Fruit fly (Drosophila melanogaster): ENCODE data around the gene mtgo.

Gene mtgo

DNA sequence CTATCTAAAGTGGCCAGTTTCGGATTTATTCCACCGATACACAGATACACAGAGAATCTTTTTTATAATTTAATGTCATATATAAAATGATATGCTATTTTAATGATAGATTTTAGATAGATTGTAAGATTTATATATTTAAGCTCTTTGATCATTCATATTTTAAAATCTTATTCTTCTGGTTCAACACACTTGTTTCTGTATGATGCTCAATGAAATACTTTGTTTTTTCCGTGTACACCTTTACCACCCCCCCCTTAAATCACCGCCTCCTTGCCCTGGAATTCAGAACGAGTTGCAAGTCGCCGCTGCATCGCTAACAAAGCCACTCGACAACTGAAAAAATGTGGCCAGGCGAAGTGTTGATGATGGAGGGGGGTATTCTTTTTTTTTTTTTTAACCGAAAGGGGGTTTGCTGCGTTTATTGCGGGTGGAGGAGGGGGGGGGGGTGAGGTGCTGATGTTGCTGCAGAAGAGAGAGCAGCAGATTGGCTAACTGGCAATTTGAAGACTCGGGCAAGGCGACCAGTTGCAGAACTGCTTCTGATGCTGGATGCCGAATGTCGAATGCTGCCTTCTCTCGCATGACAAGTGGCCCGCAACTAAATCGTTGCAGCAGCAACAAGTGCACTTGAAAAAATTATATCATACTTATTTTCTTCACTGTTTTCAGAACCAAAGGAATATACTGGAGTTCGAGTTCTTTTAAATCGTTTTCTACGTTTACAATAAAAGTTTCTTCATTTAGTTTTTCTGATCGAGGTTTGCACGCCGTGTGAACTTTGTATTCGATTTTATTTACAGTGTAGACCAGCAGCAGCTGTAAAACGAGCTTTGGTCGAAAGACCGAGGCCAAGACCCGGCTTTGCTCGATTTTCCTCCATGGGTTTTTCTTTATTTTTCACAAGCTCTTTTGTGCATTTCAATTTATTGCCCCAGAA, 53.3 kb downstream of the mtgo start (continued):
- TF ChIP-seq Myb (GFP tag; optimal IDR thresholded peaks at IDR 0.05) (peak; percentile 23), chn (GFP tag; optimal IDR thresholded peaks at IDR 0.05) (peak; percentile 23), Drgx (GFP tag; IDR thresholded peaks at IDR 0.05) (peak; percentile 96), CG12769 (tag; optimal IDR thresholded peaks at IDR 0.05) (no peak), E2f2 (GFP tag; IDR thresholded peaks at IDR 0.05) (peak; percentile 39; the same call in 1 of the 2 replicates), caup (GFP tag; optimal IDR thresholded peaks at IDR 0.05; ENCODE audit: severe bottlenecking) (no peak), Fer3 (tag; optimal IDR thresholded peaks at IDR 0.05) (no peak), abd-A (tag; optimal IDR thresholded peaks at IDR 0.05) (no peak), pan (optimal IDR thresholded peaks at IDR 0.05) (no peak), pan (GFP tag; optimal IDR thresholded peaks at IDR 0.05 in 1 of 2, IDR thresholded peaks at IDR 0.05 in 1 of 2) (peak in 1 of 2 experiments; percentile 17), lilli (GFP tag; optimal IDR thresholded peaks at IDR 0.05) (peak; percentile 10), CG14441 (GFP tag; IDR thresholded peaks at IDR 0.05) (no peak), repo (GFP tag; optimal IDR thresholded peaks at IDR 0.05) (no peak), Scr (GFP tag; IDR thresholded peaks at IDR 0.05; ENCODE audit: partially characterized antibody) (no peak), CG16779 (GFP tag; IDR thresholded peaks at IDR 0.05) (no peak), Sox100B (GFP tag; optimal IDR thresholded peaks at IDR 0.05) (peak; percentile 18), Hr39 (optimal IDR thresholded peaks at IDR 0.05) (no peak), CHES-1-like (GFP tag; optimal IDR thresholded peaks at IDR 0.05) (no peak), CG12219 (GFP tag; optimal IDR thresholded peaks at IDR 0.05) (peak; percentile 60), PHDP (tag; optimal IDR thresholded peaks at IDR 0.05) (peak; percentile 68), Hr78 (GFP tag; optimal IDR thresholded peaks at IDR 0.05) (no peak), CG3281 (GFP tag; optimal IDR thresholded peaks at IDR 0.05) (no peak), fru (optimal IDR thresholded peaks at IDR 0.05) (no peak), CG11723 (GFP tag; optimal IDR thresholded peaks at IDR 0.05) (peak; percentile 41), CG13894 (tag; optimal IDR thresholded peaks at IDR 0.05) (no peak), CG13624 (GFP tag; optimal IDR thresholded peaks at IDR 0.05) (no peak), amos (GFP tag; IDR thresholded peaks at IDR 0.05; ENCODE audit: partially characterized antibody) (no peak), CG9609 (GFP tag; optimal IDR thresholded peaks at IDR 0.05) (no peak), CG7745 (tag; optimal IDR thresholded peaks at IDR 0.05) (no peak), kay (GFP tag; optimal IDR thresholded peaks at IDR 0.05) (no peak), CG1647 (GFP tag; optimal IDR thresholded peaks at IDR 0.05) (peak; percentile 50), CG4707 (GFP tag; optimal IDR thresholded peaks at IDR 0.05) (peak; percentile 61), lbe (GFP tag; optimal IDR thresholded peaks at IDR 0.05) (peak; percentile 93), Ptx1 (GFP tag; IDR thresholded peaks at IDR 0.05) (peak; percentile 48), Stat92E (GFP tag; optimal IDR thresholded peaks at IDR 0.05) (peak in 1 of 3 experiments; percentile 6), sr (GFP tag; IDR thresholded peaks at IDR 0.05) (no peak), CG11247 (GFP tag; IDR thresholded peaks at IDR 0.05) (no peak), scrt (GFP tag; optimal IDR thresholded peaks at IDR 0.05) (no peak), CG1602 (GFP tag; optimal IDR thresholded peaks at IDR 0.05) (peak; percentile 44), CG10654 (GFP tag; optimal IDR thresholded peaks at IDR 0.05) (peak; percentile 2), CG9215 (GFP tag; IDR thresholded peaks at IDR 0.05) (no peak), Ada2b (GFP tag; IDR thresholded peaks at IDR 0.05) (peak; percentile 41; the same call in 1 of the 2 replicates), sens-2 (GFP tag; IDR thresholded peaks at IDR 0.05) (peak; percentile 48; the same call in 1 of the 2 replicates), CG18262 (tag; optimal IDR thresholded peaks at IDR 0.05) (peak; percentile 73), z (GFP tag; IDR thresholded peaks at IDR 0.05) (no peak), CG2120 (GFP tag; optimal IDR thresholded peaks at IDR 0.05) (no peak), pb (GFP tag; optimal IDR thresholded peaks at IDR 0.05) (no peak), Opbp (GFP tag; IDR thresholded peaks at IDR 0.05; ENCODE audit: partially characterized antibody) (no peak)

Data from whole organism, embryonic.